Worm (Caenorhabditis elegans): ENCODE results near the gene C50D2.6.

DNA sequence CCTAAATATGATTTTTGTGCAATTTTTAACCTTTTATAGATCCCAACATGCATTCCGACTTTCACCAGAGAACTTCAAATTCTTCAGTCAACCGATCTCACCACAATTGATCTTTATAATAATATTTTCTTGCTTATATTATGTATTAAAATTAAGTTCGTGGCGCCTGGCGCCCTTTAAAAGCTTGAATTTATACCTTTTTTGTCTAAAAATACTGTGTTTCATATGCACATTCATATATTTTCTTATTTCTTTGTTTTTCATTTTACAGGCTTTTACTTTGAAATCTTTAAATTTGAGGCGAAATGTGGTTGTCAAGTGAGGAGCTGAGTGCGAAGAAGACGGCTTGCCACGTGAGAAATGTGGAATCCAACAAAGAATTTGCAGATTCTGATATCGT lies 39.5 kb upstream of the C50D2.6 start, which contains the start of gene rpoa-49:
- no peak for TF ChIP-seq mec-3 (tag; optimal IDR thresholded peaks at IDR 0.05; ENCODE audit: borderline replicate concordance)
- no peak for TF ChIP-seq tbx-2 (tag; optimal IDR thresholded peaks at IDR 0.05)
- no peak for TF ChIP-seq pros-1 (tag; optimal IDR thresholded peaks at IDR 0.05)
- no peak for TF ChIP-seq fkh-10 (GFP tag; optimal IDR thresholded peaks at IDR 0.05)
- TF ChIP-seq ama-1 (optimal IDR thresholded peaks at IDR 0.05) = no peak
- no peak for TF ChIP-seq unc-86 (tag; optimal IDR thresholded peaks at IDR 0.05)
- TF ChIP-seq dmd-4 (tag; optimal IDR thresholded peaks at IDR 0.05; ENCODE audit: borderline replicate concordance) = no peak
- TF ChIP-seq elt-2 (tag; optimal IDR thresholded peaks at IDR 0.05) = no peak
- TF ChIP-seq unc-42 (tag; optimal IDR thresholded peaks at IDR 0.05) = no peak

Data from whole organism, late embryonic.